Fruit fly (Drosophila melanogaster) whole organism, embryonic: ENCODE results near the gene Helz.

Experiments used
- Abd-B ChIP-seq: fragments of 200-800 bp; sonication (Bioruptor generic); optimal IDR thresholded peaks from 2 replicates; lab custom pipeline; 2018; ENCODE audit warnings: missing biosample characterization, mild to moderate bottlenecking, missing genetic modification characterization, moderate library complexity
- Ada2b ChIP-seq: fragments of 200-800 bp; sonication (Bioruptor generic); IDR thresholded peaks from 2 replicates; pipeline ENCODE4 v1.3.6; 2022; ENCODE audit warnings: missing biosample characterization, missing genetic modification characterization
- Aef1 ChIP-seq: fragments of 200-800 bp; sonication (Bioruptor generic); IDR thresholded peaks from 3 replicates; pipeline ENCODE4 v1.3.6; 2022; ENCODE audit warnings: missing biosample characterization, missing genetic modification characterization
- BtbVII ChIP-seq: fragments of 200-800 bp; sonication (Bioruptor generic); optimal IDR thresholded peaks from 3 replicates; lab custom pipeline; 2017; ENCODE audit warnings: missing biosample characterization, mild to moderate bottlenecking, missing genetic modification characterization
- CG1024 ChIP-seq: fragments of 200-800 bp; sonication (Bioruptor generic); IDR thresholded peaks from 2 replicates; pipeline ENCODE4 v1.3.6; 2022; ENCODE audit warnings: missing biosample characterization, missing genetic modification characterization
- CG10979 ChIP-seq: fragments of 200-800 bp; sonication (Bioruptor generic); optimal IDR thresholded peaks from 2 replicates; lab custom pipeline; 2018; ENCODE audit warnings: missing biosample characterization, mild to moderate bottlenecking, missing genetic modification characterization, moderate library complexity
- CG12659 ChIP-seq: fragments of 200-800 bp; sonication (Bioruptor generic); optimal IDR thresholded peaks from 3 replicates; lab custom pipeline; 2017; ENCODE audit warnings: mild to moderate bottlenecking, missing biosample characterization, missing genetic modification reagents, missing genetic modification characterization
- CG12744 ChIP-seq: fragments of 200-800 bp; sonication (Bioruptor generic); optimal IDR thresholded peaks from 2 replicates; lab custom pipeline; 2016; ENCODE audit warnings: missing biosample characterization, missing genetic modification characterization
- CG14860 ChIP-seq: fragments of 200-800 bp; sonication (Bioruptor generic); IDR thresholded peaks from 3 replicates; pipeline ENCODE4 v1.3.6; 2022; ENCODE audit warnings: missing biosample characterization, missing genetic modification characterization; ENCODE audit not compliant: partially characterized antibody
- CG15269 ChIP-seq: fragments of 200-800 bp; sonication (Bioruptor generic); optimal IDR thresholded peaks from 2 replicates; lab custom pipeline; 2018; ENCODE audit warnings: missing biosample characterization, mild to moderate bottlenecking, missing genetic modification characterization, moderate library complexity
- CG17568 ChIP-seq: fragments of 200-800 bp; sonication (Bioruptor generic); optimal IDR thresholded peaks from 2 replicates; lab custom pipeline; 2018; ENCODE audit warnings: missing biosample characterization, mild to moderate bottlenecking, missing genetic modification characterization, moderate library complexity
- CG17802 ChIP-seq: fragments of 200-800 bp; sonication (Bioruptor generic); optimal IDR thresholded peaks from 2 replicates; lab custom pipeline; 2018; ENCODE audit warnings: missing biosample characterization, mild to moderate bottlenecking, missing genetic modification characterization, moderate library complexity
- CG17829 ChIP-seq: fragments of 200-800 bp; optimal IDR thresholded peaks from 2 replicates; lab custom pipeline; 2019; ENCODE audit warnings: missing biosample characterization, mild to moderate bottlenecking, missing genetic modification characterization, moderate library complexity
- CG2712 ChIP-seq: fragments of 200-800 bp; optimal IDR thresholded peaks from 3 replicates; lab custom pipeline; 2019; ENCODE audit warnings: missing biosample characterization, mild to moderate bottlenecking, missing genetic modification characterization, moderate library complexity
- CG2889 ChIP-seq: fragments of 200-800 bp; sonication (Bioruptor generic); IDR thresholded peaks from 3 replicates; pipeline ENCODE4 v1.3.6; 2022; ENCODE audit warnings: missing biosample characterization, missing genetic modification characterization
- CG43689 ChIP-seq: fragments of 200-800 bp; sonication (Bioruptor generic); IDR thresholded peaks from 2 replicates; pipeline ENCODE4 v1.3.6; 2022; ENCODE audit warnings: missing biosample characterization, missing genetic modification characterization
- CG4404 ChIP-seq: fragments of 200-800 bp; sonication (Bioruptor generic); IDR thresholded peaks from 2 replicates; pipeline ENCODE4 v1.3.6; 2022; ENCODE audit warnings: missing biosample characterization, missing genetic modification characterization
- CG4707 ChIP-seq: fragments of 200-800 bp; sonication (Bioruptor generic); optimal IDR thresholded peaks from 2 replicates; lab custom pipeline; 2018; ENCODE audit warnings: missing biosample characterization, mild to moderate bottlenecking, missing genetic modification characterization, moderate library complexity
- CG5953 ChIP-seq: fragments of 200-800 bp; sonication (Bioruptor generic); IDR thresholded peaks from 2 replicates; pipeline ENCODE4 v1.3.6; 2022; ENCODE audit warnings: missing biosample characterization, missing genetic modification characterization
- CG6791 ChIP-seq: fragments of 200-800 bp; sonication (Bioruptor generic); IDR thresholded peaks from 3 replicates; pipeline ENCODE4 v1.3.6; 2022; ENCODE audit warnings: missing biosample characterization, missing genetic modification characterization; ENCODE audit not compliant: partially characterized antibody
- CG7556 ChIP-seq: fragments of 200-800 bp; sonication (Bioruptor generic); optimal IDR thresholded peaks from 2 replicates; lab custom pipeline; 2017; ENCODE audit warnings: missing biosample characterization, mild to moderate bottlenecking, missing genetic modification characterization
- CG8281 ChIP-seq: fragments of 200-800 bp; sonication (Bioruptor generic); optimal IDR thresholded peaks from 2 replicates; lab custom pipeline; 2018; ENCODE audit warnings: missing biosample characterization, mild to moderate bottlenecking, missing genetic modification characterization, moderate library complexity
- CG8765 ChIP-seq: fragments of 200-800 bp; sonication (Bioruptor generic); IDR thresholded peaks from 2 replicates; pipeline ENCODE4 v1.3.6; 2022; ENCODE audit warnings: missing biosample characterization, missing genetic modification characterization
- CG9609 ChIP-seq: fragments of 200-800 bp; sonication (Bioruptor generic); optimal IDR thresholded peaks from 3 replicates; lab custom pipeline; 2016; ENCODE audit warnings: missing biosample characterization, missing genetic modification characterization
- CG9817 ChIP-seq: fragments of 200-800 bp; sonication (Bioruptor generic); optimal IDR thresholded peaks from 2 replicates; lab custom pipeline; 2018; ENCODE audit warnings: missing biosample characterization, mild to moderate bottlenecking, missing genetic modification characterization, moderate library complexity
- D19B ChIP-seq: fragments of 200-800 bp; sonication (Bioruptor generic); optimal IDR thresholded peaks from 2 replicates; lab custom pipeline; 2017; ENCODE audit warnings: missing biosample characterization, mild to moderate bottlenecking, missing genetic modification characterization
- Fer1 ChIP-seq: fragments of 200-800 bp; sonication (Bioruptor generic); optimal IDR thresholded peaks from 2 replicates; lab custom pipeline; 2017; ENCODE audit warnings: missing biosample characterization, mild to moderate bottlenecking, missing genetic modification characterization
- Hand ChIP-seq: fragments of 200-800 bp; sonication (Bioruptor generic); optimal IDR thresholded peaks from 2 replicates; lab custom pipeline; 2017; ENCODE audit warnings: mild to moderate bottlenecking, missing biosample characterization, missing genetic modification reagents, missing genetic modification characterization
- Hr3 ChIP-seq: fragments of 200-800 bp; sonication (Bioruptor generic); optimal IDR thresholded peaks from 3 replicates; lab custom pipeline; 2016; ENCODE audit warnings: missing biosample characterization, missing genetic modification characterization
- Opbp ChIP-seq: fragments of 200-800 bp; sonication (Bioruptor generic); IDR thresholded peaks from 3 replicates; pipeline ENCODE4 v1.3.6; 2022; ENCODE audit warnings: missing biosample characterization, missing genetic modification characterization; ENCODE audit not compliant: partially characterized antibody
- Rfx ChIP-seq: fragments of 200-800 bp; sonication (Bioruptor generic); IDR thresholded peaks from 2 replicates; pipeline ENCODE4 v1.3.6; 2022; ENCODE audit warnings: missing biosample characterization, missing genetic modification characterization
- Vsx1 ChIP-seq: fragments of 200-800 bp; sonication (Bioruptor generic); optimal IDR thresholded peaks from 2 replicates; lab custom pipeline; 2017; ENCODE audit warnings: missing biosample characterization, mild to moderate bottlenecking, missing genetic modification characterization, missing genetic modification reagents
- Xbp1 ChIP-seq: fragments of 200-800 bp; sonication (Bioruptor generic); optimal IDR thresholded peaks from 3 replicates; lab custom pipeline; 2016; ENCODE audit warnings: missing biosample characterization, mild to moderate bottlenecking, missing genetic modification characterization
- bbx ChIP-seq: fragments of 200-800 bp; sonication (Bioruptor generic); IDR thresholded peaks from 2 replicates; pipeline ENCODE4 v1.3.6; 2022; ENCODE audit warnings: missing biosample characterization, missing genetic modification characterization; ENCODE audit not compliant: partially characterized antibody
- chn ChIP-seq: fragments of 200-800 bp; sonication (Bioruptor generic); optimal IDR thresholded peaks from 2 replicates; lab custom pipeline; 2016; ENCODE audit warnings: missing biosample characterization, missing genetic modification characterization
- eve ChIP-seq, 2 experiments: fragments of >200 bp; optimal IDR thresholded peaks; 2 replicates each; lab custom pipeline; 2017; ENCODE audit warnings: missing biosample characterization in 2 of 2, missing genetic modification characterization in 2 of 2
- gcm ChIP-seq: fragments of 200-800 bp; sonication (Bioruptor generic); optimal IDR thresholded peaks from 2 replicates; lab custom pipeline; 2019; ENCODE audit warnings: missing biosample characterization, mild to moderate bottlenecking, missing genetic modification characterization, moderate library complexity
- gcm2 ChIP-seq: fragments of 200-800 bp; sonication (Bioruptor generic); optimal IDR thresholded peaks from 2 replicates; lab custom pipeline; 2016; ENCODE audit warnings: missing biosample characterization, missing genetic modification characterization
- gem ChIP-seq: fragments of 200-800 bp; sonication (Bioruptor generic); optimal IDR thresholded peaks from 2 replicates; lab custom pipeline; 2019; ENCODE audit warnings: missing biosample characterization, mild to moderate bottlenecking, missing genetic modification characterization, moderate library complexity
- gsb-n ChIP-seq: fragments of 200-800 bp; sonication (Bioruptor generic); optimal IDR thresholded peaks from 3 replicates; lab custom pipeline; 2018; ENCODE audit warnings: missing biosample characterization, mild to moderate bottlenecking, missing genetic modification characterization
- ham ChIP-seq: fragments of 200-800 bp; sonication (Bioruptor generic); IDR thresholded peaks from 2 replicates; pipeline ENCODE4 v1.3.6; 2022; ENCODE audit warnings: missing biosample characterization, missing genetic modification characterization
- jing ChIP-seq: fragments of 200-800 bp; sonication (Bioruptor generic); optimal IDR thresholded peaks from 2 replicates; lab custom pipeline; 2018; ENCODE audit warnings: missing biosample characterization, mild to moderate bottlenecking, missing genetic modification characterization
- phol ChIP-seq: fragments of 200-800 bp; sonication (Bioruptor generic); optimal IDR thresholded peaks from 3 replicates; lab custom pipeline; 2018; ENCODE audit warnings: missing biosample characterization, mild to moderate bottlenecking, missing genetic modification characterization, moderate library complexity
- rib ChIP-seq: fragments of 200-800 bp; sonication (Bioruptor generic); IDR thresholded peaks from 2 replicates; pipeline ENCODE4 v1.3.6; 2022; ENCODE audit warnings: missing biosample characterization, missing genetic modification characterization
- sd ChIP-seq: fragments of 200-800 bp; sonication (Bioruptor generic); optimal IDR thresholded peaks from 3 replicates; lab custom pipeline; 2018; ENCODE audit warnings: missing biosample characterization, mild to moderate bottlenecking, missing genetic modification characterization, moderate library complexity
- ssp ChIP-seq: fragments of 200-800 bp; sonication (Bioruptor generic); IDR thresholded peaks from 2 replicates; pipeline ENCODE4 v1.3.6; 2022; ENCODE audit warnings: missing biosample characterization, missing genetic modification characterization
- tna ChIP-seq: fragments of 200-800 bp; sonication (Bioruptor generic); IDR thresholded peaks from 2 replicates; pipeline ENCODE4 v1.3.6; 2022; ENCODE audit warnings: missing biosample characterization, missing genetic modification characterization; ENCODE audit not compliant: partially characterized antibody
- toy ChIP-seq: fragments of 200-800 bp; sonication (Bioruptor generic); IDR thresholded peaks from 2 replicates; pipeline ENCODE4 v1.3.6; 2022; ENCODE audit warnings: missing biosample characterization, missing genetic modification characterization

Gene Helz

DNA sequence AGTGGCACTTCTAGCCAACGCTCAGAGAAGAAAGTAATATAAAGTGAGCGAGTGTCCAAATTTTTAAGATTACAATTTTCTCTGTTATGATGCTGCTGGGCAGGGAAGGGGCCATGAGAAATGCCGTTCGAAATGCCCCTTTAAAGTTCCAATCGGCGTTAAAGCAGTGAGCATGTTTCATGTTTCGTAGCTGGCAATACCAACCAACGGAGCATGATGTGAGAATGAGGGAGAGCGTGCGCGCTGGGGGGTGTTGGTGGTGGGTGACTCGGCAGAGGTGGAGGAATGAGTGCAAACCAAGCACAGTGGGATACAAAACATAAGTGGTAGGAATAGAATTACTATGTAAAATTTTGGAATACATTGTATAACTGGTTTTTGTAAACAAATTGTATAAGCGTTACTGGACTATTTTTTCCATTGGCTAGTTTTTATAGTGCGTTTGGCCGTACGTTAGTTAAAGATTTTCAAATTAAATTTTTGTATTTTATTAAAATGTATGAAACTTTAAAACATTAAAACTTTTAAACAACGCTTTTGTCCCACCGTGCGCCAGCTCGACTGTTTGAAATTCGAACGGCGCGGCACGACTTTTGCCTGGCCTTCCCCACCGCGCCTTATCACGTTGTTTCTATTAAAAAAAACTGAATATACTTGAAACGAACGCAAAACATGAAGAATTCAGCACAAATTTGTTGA is 30.5 kb upstream of the Helz start (continued):
- peak; percentile 99 for TF ChIP-seq sd (tag; lab: Kevin White, UChicago)
- peak; percentile 100 for TF ChIP-seq CG17829 (tag; lab: Kevin White, UChicago)
- TF ChIP-seq gsb-n (tag; lab: Kevin White, UChicago) = peak; percentile 100
- TF ChIP-seq Vsx1 (GFP tag; lab: Kevin White, UChicago) = peak; percentile 99
- TF ChIP-seq CG17802 = peak; percentile 94
- TF ChIP-seq CG9817 (tag; lab: Kevin White, UChicago) = peak; percentile 100
- TF ChIP-seq CG2889 (GFP tag; lab: Robert Waterston, UW) = peak; percentile 99
- TF ChIP-seq Abd-B (GFP tag; lab: Kevin White, UChicago) = peak; percentile 100
- peak; percentile 97 for TF ChIP-seq CG8281 (tag; lab: Kevin White, UChicago)
- TF ChIP-seq CG6791 (GFP tag; lab: Robert Waterston, UW) = peak; percentile 61; the same call in 2 of the 3 replicates
- peak; percentile 100 for TF ChIP-seq Hr3 (GFP tag; lab: Kevin White, UChicago)
- TF ChIP-seq toy = peak; percentile 99
- TF ChIP-seq CG1024 = peak; percentile 92
- TF ChIP-seq CG12744 (GFP tag; lab: Kevin White, UChicago) = peak; percentile 99
- TF ChIP-seq CG15269 (tag; lab: Kevin White, UChicago) = peak; percentile 100
- TF ChIP-seq CG9609 (GFP tag; lab: Kevin White, UChicago) = peak; percentile 99
- peak; percentile 100 for TF ChIP-seq CG7556 (GFP tag; lab: Kevin White, UChicago)
- TF ChIP-seq phol (tag; lab: Kevin White, UChicago) = peak; percentile 100
- TF ChIP-seq chn (GFP tag; lab: Kevin White, UChicago) = peak; percentile 99
- peak; percentile 100 for TF ChIP-seq CG4404 (GFP tag; lab: Robert Waterston, UW)
- peak; percentile 100 for TF ChIP-seq Rfx (GFP tag; lab: Robert Waterston, UW)
- TF ChIP-seq Hand (GFP tag; lab: Kevin White, UChicago) = peak; percentile 100
- peak; percentile 99 for TF ChIP-seq jing
- TF ChIP-seq CG4707 (GFP tag; lab: Kevin White, UChicago) = peak; percentile 100
- peak; percentile 98 for TF ChIP-seq CG5953 (GFP tag; lab: Robert Waterston, UW)
- TF ChIP-seq CG12659 (GFP tag; lab: Kevin White, UChicago) = peak; percentile 100
- TF ChIP-seq BtbVII (GFP tag; lab: Kevin White, UChicago) = peak; percentile 100
- peak; percentile 96 for TF ChIP-seq ssp (GFP tag; lab: Robert Waterston, UW)
- TF ChIP-seq rib = peak; percentile 100
- TF ChIP-seq CG8765 (GFP tag; lab: Robert Waterston, UW) = peak; percentile 99
- TF ChIP-seq CG2712 (tag; lab: Kevin White, UChicago) = peak; percentile 100
- TF ChIP-seq tna = peak; percentile 61
- TF ChIP-seq CG14860 (GFP tag; lab: Robert Waterston, UW) = peak; percentile 73
- peak; percentile 99 for TF ChIP-seq Ada2b (GFP tag; lab: Robert Waterston, UW)
- TF ChIP-seq Opbp (GFP tag; lab: Robert Waterston, UW) = no peak; the same call in 2 of the 3 replicates
- peak; percentile 25; the same call in 1 of the 2 replicates for TF ChIP-seq bbx (GFP tag; lab: Robert Waterston, UW)
- peak; percentile 100 for TF ChIP-seq gem (tag; lab: Kevin White, UChicago)
- peak; percentile 99 for TF ChIP-seq CG17568 (GFP tag; lab: Kevin White, UChicago)
- peak; percentile 100 for TF ChIP-seq CG10979
- peak; percentile 98 for TF ChIP-seq gcm2 (GFP tag; lab: Kevin White, UChicago)
- peak; percentile 35 to 100 for TF ChIP-seq eve (GFP tag; optimal IDR thresholded peaks at IDR 0.05; lab: Kevin White, UChicago)
- TF ChIP-seq Fer1 = peak; percentile 100
- peak; percentile 99 for TF ChIP-seq ham (GFP tag; lab: Robert Waterston, UW)
- TF ChIP-seq CG43689 (GFP tag; lab: Robert Waterston, UW) = peak; percentile 99
- peak; percentile 100 for TF ChIP-seq gcm (GFP tag; lab: Kevin White, UChicago)
- peak; percentile 99 for TF ChIP-seq Aef1 (GFP tag; lab: Robert Waterston, UW)
- peak; percentile 99 for TF ChIP-seq Xbp1 (GFP tag; lab: Kevin White, UChicago)
- TF ChIP-seq D19B = peak; percentile 99
